Fruit fly (Drosophila melanogaster) whole organism: ENCODE data around the gene Indy.

ENCODE experiments used
- CG8478 ChIP-seq: fragments of >200 bp; optimal IDR thresholded peaks from 2 replicates; lab custom pipeline; 2018; ENCODE audit warnings: inconsistent platforms
- Dll ChIP-seq: fragments of >200 bp; optimal IDR thresholded peaks from 2 replicates; lab custom pipeline; 2017
- EcR ChIP-seq, 2 experiments: fragments of >200 bp; optimal IDR thresholded peaks; 2 replicates each; lab custom pipeline; 2017; ENCODE audit warnings: missing biosample characterization in 2 of 2, missing genetic modification characterization in 2 of 2, missing genetic modification reagents in 2 of 2
- pan ChIP-seq: fragments of >200 bp; optimal IDR thresholded peaks from 2 replicates; lab custom pipeline; 2017
- psq ChIP-seq: fragments of >200 bp; optimal IDR thresholded peaks from 2 replicates; lab custom pipeline; 2017
- usp ChIP-seq: fragments of >200 bp; optimal IDR thresholded peaks from 2 replicates; lab custom pipeline; 2017; ENCODE audit warnings: missing biosample characterization, missing genetic modification characterization, mixed read lengths

The Indy gene

dm6 chr3L:18812141-18812736 is 33.8 kb downstream of the Indy start:
- TF ChIP-seq CG8478 (lab: Kevin White, UChicago) (no peak), EcR (GFP tag; optimal IDR thresholded peaks at IDR 0.05; lab: Kevin White, UChicago) (no peak), psq (lab: Kevin White, UChicago) (no peak), pan (lab: Kevin White, UChicago) (no peak), Dll (no peak), usp (GFP tag; lab: Kevin White, UChicago) (no peak)

dm6 chr3L:18810469-18810868 is 35.6 kb downstream of the Indy start:
- TF ChIP-seq pan (lab: Kevin White, UChicago) = no peak
- TF ChIP-seq usp (GFP tag; lab: Kevin White, UChicago) = no peak
- TF ChIP-seq CG8478 (lab: Kevin White, UChicago) = no peak
- TF ChIP-seq Dll = no peak
- no peak for TF ChIP-seq psq (lab: Kevin White, UChicago)
- no peak for TF ChIP-seq EcR (GFP tag; optimal IDR thresholded peaks at IDR 0.05; lab: Kevin White, UChicago)

DNA sequence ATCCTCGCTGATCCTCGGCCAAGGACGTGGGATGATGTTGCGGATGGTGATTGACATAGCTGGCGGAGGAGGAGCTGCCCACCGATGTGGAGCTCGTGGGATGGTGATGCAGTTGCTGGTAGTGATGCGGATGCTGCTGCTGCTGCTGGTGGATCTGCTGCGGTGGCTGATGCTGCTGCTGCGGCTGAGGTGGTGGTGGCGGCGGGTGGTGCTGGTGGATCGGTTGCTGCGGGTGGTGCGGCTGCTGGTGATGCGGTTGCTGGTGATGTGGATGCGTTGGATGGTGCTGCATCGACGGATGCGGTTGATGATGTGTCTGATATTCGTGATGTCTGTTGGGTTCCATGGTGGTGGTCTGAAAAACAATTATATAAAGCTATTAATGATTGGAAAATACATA is 37.0 kb downstream of the Indy start:
- TF ChIP-seq psq (lab: Kevin White, UChicago) (no peak), CG8478 (lab: Kevin White, UChicago) (no peak), pan (lab: Kevin White, UChicago) (no peak), EcR (GFP tag; optimal IDR thresholded peaks at IDR 0.05; lab: Kevin White, UChicago) (no peak), Dll (no peak), usp (GFP tag; lab: Kevin White, UChicago) (no peak)

- TF ChIP-seq psq (lab: Kevin White, UChicago) (no peak), CG8478 (lab: Kevin White, UChicago) (no peak), usp (GFP tag; lab: Kevin White, UChicago) (no peak), Dll (no peak), pan (lab: Kevin White, UChicago) (no peak), EcR (GFP tag; optimal IDR thresholded peaks at IDR 0.05; lab: Kevin White, UChicago) (no peak)
Measured at dm6 chr3L:18801194-18801695, 44.8 kb downstream of the Indy start, which contains the start of gene ftz-f1. Gene ftz-f1, minus strand, starts transcription at chr3L:18801309.

DNA sequence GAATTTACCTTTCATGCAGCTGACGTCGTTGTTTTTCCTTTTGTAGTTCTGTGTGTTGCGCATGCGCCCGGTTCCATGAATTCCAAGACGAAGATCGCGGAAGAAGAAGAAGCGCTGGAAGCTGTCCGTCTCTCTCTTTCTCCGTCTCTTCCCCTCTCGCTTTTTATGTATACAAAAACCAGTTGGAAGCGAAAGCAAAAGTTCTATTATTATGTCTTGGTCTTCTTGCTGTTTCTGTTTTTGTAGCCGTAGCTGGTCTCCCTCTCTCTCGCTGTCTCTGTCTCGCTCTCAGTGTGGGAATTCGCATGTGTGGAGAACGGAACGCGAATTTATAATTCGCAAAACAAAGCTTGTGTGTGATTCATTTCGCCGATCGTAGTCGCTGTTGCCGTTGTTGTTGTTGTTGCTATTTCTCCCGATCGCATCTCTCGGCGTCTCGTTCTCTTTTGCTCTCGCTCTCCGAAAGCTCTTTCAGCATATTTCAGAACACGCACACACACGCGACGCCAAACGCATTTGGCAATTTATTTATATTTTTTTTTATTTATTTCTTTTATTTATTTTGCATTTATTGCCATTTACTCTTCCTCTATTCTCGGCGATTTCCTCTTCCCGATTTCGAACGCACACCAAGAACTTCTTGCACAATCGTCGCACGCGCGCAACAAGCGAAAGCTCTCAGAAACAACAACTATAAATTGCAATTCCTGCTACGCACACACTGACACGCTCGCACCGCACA is 45.8 kb downstream of the Indy start:
- TF ChIP-seq usp (GFP tag; lab: Kevin White, UChicago) (no peak), Dll (peak; percentile 13)

DNA sequence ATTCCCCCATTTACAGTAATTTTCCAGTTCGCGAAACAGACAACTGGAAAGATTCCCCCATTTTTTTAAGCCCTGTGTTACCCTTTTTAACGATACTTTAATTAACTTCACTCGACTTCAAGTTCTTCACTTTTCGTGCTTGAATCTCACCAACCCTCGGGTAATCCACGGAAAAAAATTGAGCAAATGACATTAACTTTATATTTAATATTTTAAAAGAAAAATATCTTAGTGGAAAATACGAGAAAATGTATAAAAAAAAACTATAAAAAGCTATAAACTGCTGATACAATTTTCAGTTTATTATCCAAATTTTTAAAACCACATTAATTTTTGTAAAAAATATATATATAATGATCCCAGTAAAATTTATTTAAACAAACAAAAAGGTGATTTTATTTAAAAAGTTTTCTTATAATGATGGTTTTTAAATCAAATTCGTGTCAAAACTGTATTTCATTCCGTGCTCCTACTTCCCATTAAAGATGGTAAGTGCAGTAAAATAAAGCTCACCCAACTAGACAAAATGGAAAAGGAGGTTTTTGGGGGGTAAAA is 46.5 kb downstream of the Indy start:
- TF ChIP-seq usp (GFP tag; lab: Kevin White, UChicago) (no peak), EcR (GFP tag; optimal IDR thresholded peaks at IDR 0.05; lab: Kevin White, UChicago) (no peak), CG8478 (lab: Kevin White, UChicago) (no peak), Dll (no peak), pan (lab: Kevin White, UChicago) (no peak), psq (lab: Kevin White, UChicago) (no peak)

dm6 chr3L:18796376-18796775 is 49.7 kb downstream of the Indy start:
- TF ChIP-seq CG8478 (lab: Kevin White, UChicago) = no peak
- TF ChIP-seq pan (lab: Kevin White, UChicago) = no peak
- TF ChIP-seq psq (lab: Kevin White, UChicago) = no peak
- TF ChIP-seq EcR (GFP tag; optimal IDR thresholded peaks at IDR 0.05; lab: Kevin White, UChicago) = no peak
- TF ChIP-seq usp (GFP tag; lab: Kevin White, UChicago) = no peak
- no peak for TF ChIP-seq Dll

DNA sequence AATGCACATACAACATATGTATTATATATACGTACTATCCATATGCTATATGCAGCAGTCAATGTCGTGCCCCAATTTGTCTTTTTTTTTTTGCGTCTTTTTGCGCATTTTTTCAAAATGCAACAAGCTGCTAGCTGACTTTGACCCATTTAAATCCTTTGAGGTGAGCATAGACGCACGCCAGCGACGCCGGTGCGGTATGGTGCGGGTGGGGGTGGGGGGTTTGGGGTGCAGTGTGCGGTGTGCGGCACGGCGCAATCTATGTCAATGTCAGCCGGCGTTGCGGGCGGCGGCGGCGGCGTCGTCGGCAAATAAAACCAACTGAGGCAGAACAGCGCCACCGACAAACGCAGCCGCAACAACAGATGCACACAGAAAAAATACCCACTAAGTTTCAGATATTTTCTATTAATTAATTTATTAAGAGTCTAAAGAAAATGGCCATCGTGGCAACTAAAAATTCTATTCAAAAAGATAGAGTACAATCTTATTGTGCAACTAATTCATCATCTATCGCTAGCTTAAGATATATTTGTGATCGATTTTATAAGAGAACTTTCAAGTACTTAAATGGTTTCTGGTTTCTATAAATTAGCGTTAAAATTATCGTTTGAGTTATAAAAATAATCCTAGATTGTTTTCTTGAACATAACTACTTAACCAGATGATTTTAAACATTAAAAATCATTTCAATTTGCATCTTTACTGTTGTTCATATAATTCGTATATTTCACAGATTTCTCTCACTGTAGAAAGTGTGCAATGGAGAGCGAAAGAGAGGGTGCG is 50.8 kb downstream of the Indy start:
- TF ChIP-seq EcR (GFP tag; optimal IDR thresholded peaks at IDR 0.05; lab: Kevin White, UChicago) = no peak
- TF ChIP-seq usp (GFP tag; lab: Kevin White, UChicago) = no peak
- no peak for TF ChIP-seq CG8478 (lab: Kevin White, UChicago)
- no peak for TF ChIP-seq Dll
- no peak for TF ChIP-seq psq (lab: Kevin White, UChicago)
- no peak for TF ChIP-seq pan (lab: Kevin White, UChicago)

DNA sequence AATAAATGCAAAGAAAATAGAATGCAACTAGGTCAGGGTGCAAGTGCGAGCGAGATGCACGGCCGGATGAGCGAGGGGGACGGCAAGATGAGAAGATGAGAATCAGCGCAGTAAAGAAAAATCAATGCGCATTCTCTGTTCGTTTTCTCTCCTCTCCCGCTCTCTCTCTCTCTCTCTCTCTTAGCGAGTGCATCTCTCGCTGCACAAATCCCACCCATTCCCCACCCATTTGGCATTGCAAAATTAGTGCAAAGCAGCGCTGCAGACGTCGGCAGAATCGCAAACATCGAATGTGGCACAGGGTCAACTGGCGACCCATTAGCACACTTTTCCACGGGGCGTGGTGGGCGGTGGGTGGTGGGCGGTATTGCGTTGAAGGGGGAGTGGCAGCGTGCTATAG is 53.2 kb downstream of the Indy start:
- TF ChIP-seq Dll (no peak), pan (lab: Kevin White, UChicago) (no peak), EcR (GFP tag; optimal IDR thresholded peaks at IDR 0.05; lab: Kevin White, UChicago) (no peak), CG8478 (lab: Kevin White, UChicago) (no peak), usp (GFP tag; lab: Kevin White, UChicago) (no peak), psq (lab: Kevin White, UChicago) (no peak)

DNA sequence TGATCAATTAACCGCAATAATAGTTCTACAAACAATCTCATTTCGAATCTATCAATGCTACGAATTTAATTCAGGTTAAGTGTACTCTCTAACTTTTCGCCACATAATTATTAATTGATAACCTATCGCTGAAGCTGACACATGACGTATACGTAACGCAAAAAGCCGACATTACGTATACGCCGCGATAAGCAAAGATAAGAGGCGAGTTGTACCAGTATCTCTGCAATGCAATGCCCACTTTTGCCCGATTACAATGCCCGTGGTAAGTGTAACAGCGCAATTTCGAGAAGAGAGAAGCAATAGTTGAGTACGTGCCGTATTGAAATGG is 54.1 kb downstream of the Indy start:
- TF ChIP-seq usp (GFP tag; lab: Kevin White, UChicago) = no peak
- TF ChIP-seq psq (lab: Kevin White, UChicago) = no peak
- no peak for TF ChIP-seq Dll
- TF ChIP-seq EcR (GFP tag; optimal IDR thresholded peaks at IDR 0.05; lab: Kevin White, UChicago) = no peak
- TF ChIP-seq pan (lab: Kevin White, UChicago) = no peak
- no peak for TF ChIP-seq CG8478 (lab: Kevin White, UChicago)
